Worm (Caenorhabditis elegans): ENCODE data around the gene F15H10.7.

F15H10.7 gene

ce11 chrV:10428608-10429007, 22.4 kb upstream of the F15H10.7 start, which contains the start of gene tag-314:
Gene tag-314, minus strand, starts transcription at chrV:10428708.
- no peak for TF ChIP-seq snpc-1.1 (tag; optimal IDR thresholded peaks at IDR 0.05; ENCODE audit: insufficient read depth)
- no peak for TF ChIP-seq ztf-28 (GFP tag; IDR thresholded peaks at IDR 0.05)
- no peak for TF ChIP-seq madf-3 (GFP tag; IDR thresholded peaks at IDR 0.05)
- TF ChIP-seq ceh-27 (GFP tag; optimal IDR thresholded peaks at IDR 0.05), result no peak
- no peak for TF ChIP-seq ztf-3 (GFP tag; optimal IDR thresholded peaks at IDR 0.05)
- TF ChIP-seq K11D2.4 (GFP tag; IDR thresholded peaks at IDR 0.05), result no peak
- no peak for TF ChIP-seq nfya-2 (GFP tag; IDR thresholded peaks at IDR 0.05)
- TF ChIP-seq atf-7 (tag; optimal IDR thresholded peaks at IDR 0.05), result no peak
- TF ChIP-seq snpc-4 (GFP tag; optimal IDR thresholded peaks at IDR 0.05), result no peak
- no peak for TF ChIP-seq snpc-4 (tag; optimal IDR thresholded peaks at IDR 0.05)
- no peak for TF ChIP-seq mel-28 (tag; optimal IDR thresholded peaks at IDR 0.05; ENCODE audit: borderline replicate concordance)
- TF ChIP-seq ceh-58 (GFP tag; IDR thresholded peaks at IDR 0.05), result no peak
- no peak for TF ChIP-seq lag-1 (GFP tag; IDR thresholded peaks at IDR 0.05)
- no peak for TF ChIP-seq nhr-179 (tag; optimal IDR thresholded peaks at IDR 0.05)
- TF ChIP-seq nhr-80 (tag; optimal IDR thresholded peaks at IDR 0.05), result no peak
- TF ChIP-seq F39B2.1 (GFP tag; IDR thresholded peaks at IDR 0.05), result no peak
- no peak for TF ChIP-seq F10E7.11 (tag; optimal IDR thresholded peaks at IDR 0.05)

DNA sequence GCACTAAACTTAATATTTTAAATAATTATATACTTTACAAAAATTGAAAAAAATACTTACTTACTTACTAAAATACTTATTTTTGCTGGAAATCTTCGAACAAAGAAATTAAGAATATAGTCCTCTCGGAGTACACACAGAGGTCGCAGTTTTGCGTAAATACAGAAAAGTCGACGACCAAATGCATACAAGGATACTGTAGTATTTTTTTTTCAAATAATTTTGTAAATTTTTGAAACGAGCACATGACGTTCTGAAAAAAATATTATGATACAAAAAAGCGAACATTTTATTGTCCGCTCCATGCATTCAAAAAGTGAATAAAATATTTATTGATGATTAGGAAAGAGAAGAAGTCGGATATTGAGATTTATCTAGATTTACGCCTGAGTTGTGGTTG, 20.0 kb upstream of the F15H10.7 start, which contains the start of gene apc-10:
Gene apc-10 (minus strand): TSS at position 101 of the 400 bp plus-strand sequence.
- TF ChIP-seq lsl-1 (GFP tag; optimal IDR thresholded peaks at IDR 0.05) (peak; percentile 62), ZK185.1 (tag; optimal IDR thresholded peaks at IDR 0.05; ENCODE audit: poor library complexity, severe bottlenecking) (no peak), nhr-27 (tag; optimal IDR thresholded peaks at IDR 0.05) (no peak), madf-8 (GFP tag; conservative IDR thresholded peaks at IDR 0.05) (no peak)

- TF ChIP-seq tbp1 (GFP tag; optimal IDR thresholded peaks at IDR 0.05) (no peak), K11D2.4 (GFP tag; IDR thresholded peaks at IDR 0.05) (no peak), let-526 (GFP tag; IDR thresholded peaks at IDR 0.05) (no peak), ztf-22 (GFP tag; optimal IDR thresholded peaks at IDR 0.05) (no peak), egl-44 (GFP tag; IDR thresholded peaks at IDR 0.05) (no peak)
Measured at ce11 chrV:10425098-10425497, 18.9 kb upstream of the F15H10.7 start, which contains the start of gene col-12. Gene col-12, minus strand, starts transcription at chrV:10425198.

ce11 chrV:10423968-10424367, 17.8 kb upstream of the F15H10.7 start:
- peak; percentile 92 for TF ChIP-seq egrh-3 (GFP tag; IDR thresholded peaks at IDR 0.05)

DNA sequence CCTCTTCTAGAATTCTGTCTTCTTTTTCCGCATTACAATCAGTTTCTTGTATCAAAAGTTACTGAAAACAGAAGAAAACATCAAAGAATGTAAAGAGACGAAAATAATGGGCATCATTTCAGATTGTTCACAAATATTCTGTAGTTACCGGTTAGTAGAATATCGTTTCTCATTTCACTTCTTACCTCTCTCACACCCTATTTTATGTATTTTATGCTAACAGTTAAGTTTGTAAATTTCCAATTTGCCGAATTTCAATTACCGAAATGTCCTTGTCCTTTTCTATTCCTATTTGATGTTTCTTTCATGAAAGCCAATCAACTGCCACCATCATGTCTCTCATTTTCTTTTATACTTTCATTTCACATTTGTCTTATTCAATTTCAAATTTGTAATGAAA, 17.3 kb upstream of the F15H10.7 start:
- no peak for TF ChIP-seq snpc-1.1 (tag; optimal IDR thresholded peaks at IDR 0.05; ENCODE audit: insufficient read depth)

ce11 chrV:10421802-10422201, 15.6 kb upstream of the F15H10.7 start, which contains the start of gene col-13:
Gene col-13, minus strand, starts transcription at chrV:10421902.
- TF ChIP-seq sptf-2 (GFP tag; optimal IDR thresholded peaks at IDR 0.05) (no peak), fkh-3 (tag; optimal IDR thresholded peaks at IDR 0.05) (no peak), bed-1 (GFP tag; IDR thresholded peaks at IDR 0.05) (no peak), snpc-3.4 (tag; optimal IDR thresholded peaks at IDR 0.05) (no peak), ztf-26 (tag; optimal IDR thresholded peaks at IDR 0.05) (no peak), attf-5 (GFP tag; optimal IDR thresholded peaks at IDR 0.05) (no peak), dpff-1 (tag; optimal IDR thresholded peaks at IDR 0.05) (no peak), unc-130 (GFP tag; optimal IDR thresholded peaks at IDR 0.05) (no peak), atf-7 (tag; optimal IDR thresholded peaks at IDR 0.05) (no peak), ztf-18 (tag; optimal IDR thresholded peaks at IDR 0.05) (no peak), snpc-4 (GFP tag; optimal IDR thresholded peaks at IDR 0.05) (no peak), snpc-4 (tag; optimal IDR thresholded peaks at IDR 0.05) (no peak), F55B11.4 (tag; optimal IDR thresholded peaks at IDR 0.05; ENCODE audit: borderline replicate concordance, insufficient read depth) (no peak), lag-1 (GFP tag; IDR thresholded peaks at IDR 0.05) (no peak)

Measured in whole organism, young adult.